Worm (Caenorhabditis elegans) whole organism, L3 larva: ENCODE results near the gene nas-22.

ENCODE experiments used
- R02D3.7 ChIP-seq: fragments of 150-350 bp; optimal IDR thresholded peaks from 2 replicates; lab custom pipeline; 2014; ENCODE audit warnings: missing biosample characterization, missing genetic modification characterization
- aly-2 ChIP-seq: fragments of 150-350 bp; optimal IDR thresholded peaks from 2 replicates; lab custom pipeline; 2014; ENCODE audit warnings: missing biosample characterization, missing genetic modification characterization
- ceh-16 ChIP-seq: sonication (generic microtip); optimal IDR thresholded peaks from 2 replicates; lab custom pipeline; 2017; ENCODE audit warnings: missing biosample characterization, missing genetic modification characterization
- ceh-82 ChIP-seq: fragments of 150-350 bp; optimal IDR thresholded peaks from 2 replicates; lab custom pipeline; 2014; ENCODE audit warnings: missing biosample characterization, missing genetic modification characterization
- ceh-9 ChIP-seq: sonication (generic microtip); optimal IDR thresholded peaks from 2 replicates; lab custom pipeline; 2018; ENCODE audit warnings: missing biosample characterization, missing genetic modification characterization
- egl-27 ChIP-seq: sonication (generic microtip); optimal IDR thresholded peaks from 4 replicates; lab custom pipeline; 2017; ENCODE audit warnings: missing biosample characterization, missing genetic modification reagents, missing genetic modification characterization
- egl-5 ChIP-seq: fragments of 150-350 bp; optimal IDR thresholded peaks from 2 replicates; lab custom pipeline; 2017; ENCODE audit warnings: missing biosample characterization, missing genetic modification reagents, missing genetic modification characterization, inconsistent platforms
- elt-1 ChIP-seq: fragments of 150-350 bp; optimal IDR thresholded peaks from 2 replicates; lab custom pipeline; 2014; ENCODE audit warnings: missing biosample characterization, missing genetic modification characterization
- elt-2 ChIP-seq: sonication (generic microtip); optimal IDR thresholded peaks from 2 replicates; lab custom pipeline; 2016; ENCODE audit warnings: missing genetic modification reagents, mild to moderate bottlenecking, missing genetic modification characterization, missing compliant biosample characterization
- fkh-10 ChIP-seq: sonication (generic microtip); optimal IDR thresholded peaks from 2 replicates; lab custom pipeline; 2017; ENCODE audit warnings: missing biosample characterization, missing genetic modification reagents, missing genetic modification characterization
- fos-1 ChIP-seq: fragments of 150-350 bp; optimal IDR thresholded peaks from 2 replicates; lab custom pipeline; 2014; ENCODE audit warnings: missing biosample characterization, missing genetic modification characterization
- lin-39 ChIP-seq: fragments of 150-350 bp; optimal IDR thresholded peaks from 2 replicates; lab custom pipeline; 2018; ENCODE audit warnings: missing biosample characterization, missing genetic modification reagents, missing genetic modification characterization
- lsy-12 ChIP-seq: sonication (generic microtip); optimal IDR thresholded peaks from 2 replicates; lab custom pipeline; 2016; ENCODE audit warnings: mild to moderate bottlenecking, missing genetic modification characterization, missing compliant biosample characterization
- mdl-1 ChIP-seq: fragments of 150-350 bp; optimal IDR thresholded peaks from 2 replicates; lab custom pipeline; 2014; ENCODE audit warnings: missing biosample characterization, missing genetic modification characterization
- mml-1 ChIP-seq: fragments of 150-350 bp; sonication (generic microtip); optimal IDR thresholded peaks from 3 replicates; lab custom pipeline; 2014; ENCODE audit warnings: missing biosample characterization, missing genetic modification characterization
- nfya-1 ChIP-seq: sonication (generic microtip); optimal IDR thresholded peaks from 2 replicates; lab custom pipeline; 2017; ENCODE audit warnings: missing genetic modification characterization, mild to moderate bottlenecking, missing compliant biosample characterization, antibody characterized with exemption, moderate library complexity; ENCODE audit not compliant: insufficient read depth
- nhr-12 ChIP-seq: fragments of 150-350 bp; optimal IDR thresholded peaks from 2 replicates; lab custom pipeline; 2014; ENCODE audit warnings: missing biosample characterization, missing genetic modification characterization
- nhr-25 ChIP-seq: sonication (generic microtip); optimal IDR thresholded peaks from 2 replicates; lab custom pipeline; 2017; ENCODE audit warnings: missing biosample characterization, missing genetic modification characterization
- nhr-28 ChIP-seq: fragments of 150-350 bp; optimal IDR thresholded peaks from 2 replicates; lab custom pipeline; 2014; ENCODE audit warnings: missing biosample characterization, missing genetic modification characterization
- nhr-67 ChIP-seq: fragments of 150-350 bp; optimal IDR thresholded peaks from 2 replicates; lab custom pipeline; 2014; ENCODE audit warnings: missing biosample characterization, missing genetic modification characterization
- pha-4 ChIP-seq: fragments of 150-350 bp; optimal IDR thresholded peaks from 2 replicates; lab custom pipeline; 2014; ENCODE audit warnings: missing biosample characterization, missing genetic modification reagents, missing genetic modification characterization
- pqm-1 ChIP-seq: fragments of 150-350 bp; optimal IDR thresholded peaks from 2 replicates; lab custom pipeline; 2017; ENCODE audit warnings: missing biosample characterization, missing genetic modification characterization, inconsistent platforms
- sea-2 ChIP-seq: fragments of 150-350 bp; sonication (generic microtip); optimal IDR thresholded peaks from 4 replicates; lab custom pipeline; 2014; ENCODE audit warnings: missing biosample characterization, missing genetic modification reagents, missing genetic modification characterization
- skn-1 ChIP-seq: fragments of 150-350 bp; optimal IDR thresholded peaks from 2 replicates; lab custom pipeline; 2014; ENCODE audit warnings: missing biosample characterization, missing genetic modification characterization
- snpc-4 ChIP-seq: fragments of 150-350 bp; optimal IDR thresholded peaks from 2 replicates; lab custom pipeline; 2014; ENCODE audit warnings: missing biosample characterization, missing genetic modification characterization
- tbx-2 ChIP-seq: sonication (generic microtip); optimal IDR thresholded peaks from 2 replicates; lab custom pipeline; 2016; ENCODE audit warnings: mild to moderate bottlenecking, missing genetic modification characterization, missing compliant biosample characterization
- unc-62 ChIP-seq: fragments of 150-350 bp; sonication (generic microtip); optimal IDR thresholded peaks from 4 replicates; lab custom pipeline; 2014; ENCODE audit warnings: missing biosample characterization, missing genetic modification reagents, missing genetic modification characterization
- ztf-4 ChIP-seq: fragments of 150-350 bp; optimal IDR thresholded peaks from 2 replicates; lab custom pipeline; 2014; ENCODE audit warnings: missing biosample characterization, missing genetic modification characterization

nas-22 gene

DNA sequence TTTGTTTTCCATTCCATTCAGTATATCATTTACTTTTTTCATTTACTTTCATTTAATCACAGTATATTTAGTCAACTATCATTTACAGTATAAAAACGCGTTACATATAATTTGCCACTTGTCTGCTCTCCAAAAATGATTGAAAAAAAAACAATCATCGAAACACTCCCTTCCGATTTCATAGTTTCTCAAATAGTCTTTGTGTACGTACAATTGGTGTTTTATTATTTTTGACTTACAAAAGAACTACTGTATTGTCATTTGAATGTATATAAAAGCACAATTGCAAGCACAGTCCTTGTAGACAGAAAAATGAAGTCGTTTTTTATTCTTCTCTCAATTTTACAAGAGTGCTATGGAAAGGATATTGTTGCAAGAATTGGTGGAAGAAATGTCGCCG is at the start of gene nas-22:
Gene nas-22 (plus strand): TSS at position 301 of the 400 bp plus-strand sequence.
- TF ChIP-seq tbx-2 (tag; lab: Kevin White, UChicago) (no peak), nhr-25 (tag; lab: Kevin White, UChicago) (no peak)

- peak; percentile 42 for TF ChIP-seq tbx-2 (tag; lab: Kevin White, UChicago)
- no peak for TF ChIP-seq ztf-4 (tag; lab: Kevin White, UChicago)
- TF ChIP-seq nhr-67 (tag; lab: Kevin White, UChicago) = no peak
- peak; percentile 9 for TF ChIP-seq nfya-1
- TF ChIP-seq nhr-28 (tag; lab: Kevin White, UChicago) = no peak
Observed at ce11 chrV:11428728-11429127, 45.8 kb upstream of the nas-22 start.

DNA sequence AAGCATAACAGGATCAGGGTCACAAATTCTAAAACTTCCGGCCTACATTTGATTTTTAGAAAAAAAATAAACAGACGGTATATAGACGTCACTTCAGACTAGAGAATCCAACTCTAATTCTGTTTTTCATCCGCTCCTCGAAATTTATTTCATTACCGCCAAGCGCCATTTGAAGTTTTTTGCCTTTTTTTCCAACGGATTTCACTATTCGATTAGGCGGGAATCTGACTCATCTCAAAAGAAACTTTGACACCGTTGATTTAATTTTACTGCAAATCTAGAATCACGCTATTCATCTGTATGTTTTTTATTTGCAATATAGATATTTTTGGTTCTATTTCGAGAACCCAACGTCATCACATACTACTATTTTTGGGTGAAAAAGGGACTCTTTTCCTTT is 43.7 kb upstream of the nas-22 start:
- TF ChIP-seq elt-2 (tag; lab: Kevin White, UChicago) = no peak
- peak; percentile 72 for TF ChIP-seq fkh-10 (GFP tag; lab: Kevin White, UChicago)
- TF ChIP-seq fos-1 (tag; lab: Kevin White, UChicago) = no peak
- TF ChIP-seq lsy-12 (tag; lab: Kevin White, UChicago) = no peak

DNA sequence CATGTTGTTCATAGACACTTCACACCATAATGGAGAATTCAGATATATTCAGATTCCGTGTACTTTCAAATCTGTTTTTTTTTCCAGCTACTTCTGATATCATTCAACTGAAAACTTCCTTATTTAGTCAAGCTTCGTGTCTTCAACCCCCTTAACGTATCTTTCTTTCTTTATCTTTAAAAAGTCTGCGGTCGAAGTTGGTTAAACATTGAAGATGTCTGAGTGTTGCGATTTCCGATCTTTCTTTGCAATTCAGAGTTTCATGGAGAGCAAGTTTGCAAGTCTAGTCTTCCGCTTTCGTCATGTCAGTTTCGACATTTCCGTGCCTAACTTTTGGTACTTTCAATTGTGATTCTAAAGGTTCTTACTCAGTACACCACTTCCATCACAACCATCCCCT is 39.3 kb upstream of the nas-22 start:
- TF ChIP-seq egl-5 (tag; lab: Kevin White, UChicago) (no peak), snpc-4 (no peak), mml-1 (no peak), lin-39 (no peak), R02D3.7 (no peak), fkh-10 (GFP tag; lab: Kevin White, UChicago) (no peak), pqm-1 (no peak), nhr-12 (tag; lab: Kevin White, UChicago) (no peak), mdl-1 (no peak), elt-1 (tag; lab: Kevin White, UChicago) (no peak), elt-2 (tag; lab: Kevin White, UChicago) (no peak), ceh-9 (tag; lab: Kevin White, UChicago) (no peak), unc-62 (GFP tag; lab: Kevin White, UChicago) (no peak), fos-1 (tag; lab: Kevin White, UChicago) (no peak)

ce11 chrV:11436407-11436806 is 38.1 kb upstream of the nas-22 start:
- TF ChIP-seq egl-27 = no peak
- no peak for TF ChIP-seq fos-1 (tag; lab: Kevin White, UChicago)
- no peak for TF ChIP-seq sea-2
- no peak for TF ChIP-seq snpc-4
- no peak for TF ChIP-seq ceh-16 (tag; lab: Kevin White, UChicago)
- no peak for TF ChIP-seq ceh-82 (tag; lab: Kevin White, UChicago)
- no peak for TF ChIP-seq unc-62 (GFP tag; lab: Kevin White, UChicago)
- TF ChIP-seq ceh-9 (tag; lab: Kevin White, UChicago) = no peak
- no peak for TF ChIP-seq elt-2 (tag; lab: Kevin White, UChicago)
- TF ChIP-seq aly-2 (tag; lab: Kevin White, UChicago) = no peak
- TF ChIP-seq elt-1 (tag; lab: Kevin White, UChicago) = no peak
- TF ChIP-seq, all 47 proteins: peak for 0

DNA sequence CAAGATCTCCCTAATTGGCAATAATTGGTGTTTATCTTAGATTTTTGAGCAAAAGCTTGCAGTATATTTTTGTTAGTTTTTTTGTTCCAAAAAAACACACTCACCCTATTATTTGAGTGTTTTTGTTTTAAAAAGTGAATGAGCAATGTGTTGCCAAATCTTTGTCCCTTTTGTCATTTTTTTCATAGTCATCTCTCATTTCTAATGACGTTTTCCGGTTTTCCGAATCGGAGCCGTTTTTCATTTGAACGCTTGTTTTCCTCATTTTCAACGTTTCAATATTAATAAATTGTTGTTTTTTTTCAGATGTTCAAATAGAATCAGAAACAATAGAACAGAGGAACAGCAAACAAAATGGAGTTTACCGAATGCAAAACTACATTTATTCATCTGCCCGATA is 36.0 kb upstream of the nas-22 start, which contains the start of gene dmsr-1:
Gene dmsr-1 (plus strand): TSS at position 301 of the 400 bp plus-strand sequence.
- TF ChIP-seq pha-4 = no peak

DNA sequence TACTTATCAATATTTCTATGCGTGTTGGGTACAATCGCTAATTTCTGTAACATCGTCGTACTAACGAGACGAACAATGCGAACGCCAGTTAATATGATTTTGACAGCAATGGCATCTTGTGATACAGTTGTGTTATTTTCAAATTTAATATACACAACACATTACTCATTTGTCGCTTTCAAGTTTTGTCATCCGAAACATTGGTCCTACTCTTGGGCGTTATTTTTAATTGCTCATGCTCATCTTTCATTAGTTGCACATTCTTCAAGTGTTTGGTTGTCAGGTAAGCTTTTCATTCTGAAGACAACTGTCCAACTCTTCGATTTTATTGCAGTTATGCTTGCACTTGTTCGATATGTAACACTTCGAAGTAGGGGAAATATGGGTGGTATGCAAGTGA is 35.3 kb upstream of the nas-22 start:
- no peak for TF ChIP-seq skn-1 (tag; lab: Kevin White, UChicago)

ce11 chrV:11443503-11443902 is 31.0 kb upstream of the nas-22 start, which contains the start of gene F57B7.2:
Gene F57B7.2, minus strand, starts transcription at chrV:11443603.
- no peak for TF ChIP-seq nhr-12 (tag; lab: Kevin White, UChicago)
- TF ChIP-seq egl-5 (tag; lab: Kevin White, UChicago) = no peak
- no peak for TF ChIP-seq lsy-12 (tag; lab: Kevin White, UChicago)
- TF ChIP-seq nfya-1 = peak; percentile 16
- no peak for TF ChIP-seq skn-1 (tag; lab: Kevin White, UChicago)
- peak; percentile 6 for TF ChIP-seq unc-62 (GFP tag; lab: Kevin White, UChicago)
- no peak for TF ChIP-seq fkh-10 (GFP tag; lab: Kevin White, UChicago)
